Worm (Caenorhabditis elegans) whole organism, L4 larva: ENCODE results near the gene srz-6.

Experiments
- hlh-11 ChIP-seq: fragments of 200-800 bp; sonication (Bioruptor generic); optimal IDR thresholded peaks from 2 replicates; lab custom pipeline; 2018; ENCODE audit warnings: mild to moderate bottlenecking, missing genetic modification characterization, missing compliant biosample characterization
- lsy-2 ChIP-seq, 2 experiments: fragments of 150-350 bp in 1 of 2; sonication (generic microtip) in 1 of 2; optimal IDR thresholded peaks; 2 replicates each; lab custom pipeline; 2014 to 2017; ENCODE audit warnings: missing biosample characterization in 2 of 2, missing genetic modification characterization in 2 of 2
- rbr-2 ChIP-seq: sonication (generic microtip); optimal IDR thresholded peaks from 2 replicates; lab custom pipeline; 2016; ENCODE audit warnings: missing genotype, missing genetic modification characterization, missing compliant biosample characterization
- unc-39 ChIP-seq: sonication (generic microtip); optimal IDR thresholded peaks from 2 replicates; lab custom pipeline; 2017; ENCODE audit warnings: missing biosample characterization, missing genetic modification characterization

ce11 chrII:12535297-12535803, 43.3 kb downstream of the srz-6 start, which contains the start of gene nimk-1:
- TF ChIP-seq unc-39 (no peak), rbr-2 (tag; lab: Kevin White, UChicago) (no peak), hlh-11 (tag; lab: Kevin White, UChicago) (no peak), lsy-2 (tag; optimal IDR thresholded peaks at IDR 0.05; lab: Kevin White, UChicago) (no peak)
